Worm (Caenorhabditis elegans): ENCODE data around the gene C45G9.8.

DNA sequence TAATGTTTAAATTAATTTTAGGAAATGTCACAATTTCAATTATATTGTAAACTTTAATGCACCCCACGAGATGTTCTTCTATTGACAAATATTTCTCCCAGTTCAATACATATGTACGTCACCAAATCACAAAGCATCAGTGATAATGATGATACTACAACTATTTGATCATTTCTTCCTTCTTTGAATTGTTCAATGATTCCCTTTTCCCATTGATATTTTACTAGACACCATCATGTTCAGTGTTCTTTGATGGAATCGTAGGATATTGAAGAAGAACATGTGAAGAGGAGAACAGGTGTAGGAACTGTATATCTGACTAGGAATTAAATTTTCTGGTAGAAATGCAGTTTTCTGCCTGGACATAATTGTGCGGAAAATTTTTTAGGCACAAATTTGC is 36.0 kb upstream of the C45G9.8 start:
- TF ChIP-seq ama-1 (optimal IDR thresholded peaks at IDR 0.05) (no peak), B0310.2 (tag; optimal IDR thresholded peaks at IDR 0.05) (no peak), ceh-13 (GFP tag; optimal IDR thresholded peaks at IDR 0.05) (no peak), tbx-11 (GFP tag; IDR thresholded peaks at IDR 0.05) (no peak), ceh-36 (tag; optimal IDR thresholded peaks at IDR 0.05) (no peak), tra-4 (tag; optimal IDR thresholded peaks at IDR 0.05) (no peak), flt-1 (GFP tag; IDR thresholded peaks at IDR 0.05) (no peak), scrt-1 (GFP tag; IDR thresholded peaks at IDR 0.05) (no peak), tbx-37 (GFP tag; conservative IDR thresholded peaks at IDR 0.05) (no peak), F13C5.2 (tag; optimal IDR thresholded peaks at IDR 0.05) (no peak), aly-1 (tag; optimal IDR thresholded peaks at IDR 0.05) (no peak)

Measured in whole organism, early embryonic.